Worm (Caenorhabditis elegans) whole organism, L4 larva: Measurements from ENCODE around the gene tofu-1.

Experiments
- D1046.2 ChIP-seq: fragments of 200-800 bp; sonication (Bioruptor generic); IDR thresholded peaks from 2 replicates; pipeline ENCODE4 v1.3.6; 2022; ENCODE audit warnings: missing genetic modification characterization, missing compliant biosample characterization
- F10B5.3 ChIP-seq: sonication (generic microtip); optimal IDR thresholded peaks from 2 replicates; lab custom pipeline; 2016; ENCODE audit warnings: mild to moderate bottlenecking, missing genetic modification characterization, missing compliant biosample characterization
- F37D6.2 ChIP-seq: sonication (generic microtip); optimal IDR thresholded peaks from 2 replicates; lab custom pipeline; 2016; ENCODE audit warnings: mild to moderate bottlenecking, missing genetic modification characterization, missing compliant biosample characterization
- F44E2.7 ChIP-seq: fragments of 200-800 bp; sonication (Bioruptor generic); IDR thresholded peaks from 2 replicates; pipeline ENCODE4 v2.1.2; 2022; ENCODE audit warnings: missing genetic modification characterization, missing compliant biosample characterization
- F49E8.2 ChIP-seq: sonication (generic microtip); optimal IDR thresholded peaks from 2 replicates; lab custom pipeline; 2016; ENCODE audit warnings: missing compliant biosample characterization, mild to moderate bottlenecking, missing genetic modification characterization, borderline replicate concordance
- T20F7.1 ChIP-seq: fragments of 200-800 bp; sonication (Bioruptor generic); optimal IDR thresholded peaks from 2 replicates; lab custom pipeline; 2018; ENCODE audit warnings: mild to moderate bottlenecking, missing genetic modification characterization, missing compliant biosample characterization
- T26A8.4 ChIP-seq: fragments of 200-800 bp; sonication (Bioruptor generic); IDR thresholded peaks from 2 replicates; pipeline ENCODE4 v1.3.6; 2022; ENCODE audit warnings: missing genetic modification characterization, missing compliant biosample characterization
- Y48G9A.11 ChIP-seq: fragments of 200-800 bp; sonication (Bioruptor generic); IDR thresholded peaks from 2 replicates; pipeline ENCODE4 v1.3.6; 2022; ENCODE audit warnings: missing genetic modification reagents, missing genetic modification characterization, missing compliant biosample characterization
- Y5F2A.4 ChIP-seq: fragments of 200-800 bp; sonication (Bioruptor generic); optimal IDR thresholded peaks from 2 replicates; lab custom pipeline; 2018; ENCODE audit warnings: mild to moderate bottlenecking, missing genetic modification characterization, missing compliant biosample characterization
- ceh-20 ChIP-seq: fragments of 200-800 bp; sonication (Bioruptor generic); IDR thresholded peaks from 2 replicates; pipeline ENCODE4 v1.3.6; 2022; ENCODE audit warnings: missing genetic modification reagents, missing genetic modification characterization, missing compliant biosample characterization
- ceh-32 ChIP-seq: sonication (generic microtip); optimal IDR thresholded peaks from 2 replicates; lab custom pipeline; 2016; ENCODE audit warnings: mild to moderate bottlenecking, missing genetic modification characterization, missing compliant biosample characterization; ENCODE audit not compliant: poor library complexity
- ces-1 ChIP-seq: fragments of 150-350 bp; sonication (generic microtip); optimal IDR thresholded peaks from 4 replicates; lab custom pipeline; 2014; ENCODE audit warnings: missing biosample characterization, missing genetic modification reagents, missing genetic modification characterization
- cey-2 ChIP-seq: sonication (generic microtip); optimal IDR thresholded peaks from 3 replicates; lab custom pipeline; 2017; ENCODE audit warnings: missing genetic modification characterization, mild to moderate bottlenecking, missing compliant biosample characterization, antibody characterized with exemption, borderline replicate concordance; ENCODE audit not compliant: insufficient read depth
- ctbp-1 ChIP-seq: fragments of 200-800 bp; sonication (Bioruptor generic); IDR thresholded peaks from 2 replicates; pipeline ENCODE4 v1.3.6; 2022; ENCODE audit warnings: missing genetic modification reagents, missing genetic modification characterization, missing compliant biosample characterization
- daf-12 ChIP-seq: fragments of 150-350 bp; optimal IDR thresholded peaks from 2 replicates; lab custom pipeline; 2014; ENCODE audit warnings: missing biosample characterization, missing genetic modification reagents, missing genetic modification characterization
- daf-19 ChIP-seq: fragments of 200-800 bp; sonication (Bioruptor generic); conservative IDR thresholded peaks from 2 replicates; pipeline ENCODE4 v1.3.6; 2022; ENCODE audit warnings: missing genetic modification characterization, missing compliant biosample characterization
- duxl-1 ChIP-seq: sonication (generic microtip); optimal IDR thresholded peaks from 2 replicates; lab custom pipeline; 2016; ENCODE audit warnings: mild to moderate bottlenecking, missing genetic modification characterization, moderate library complexity, missing compliant biosample characterization; ENCODE audit not compliant: poor library complexity
- egl-43 ChIP-seq: fragments of 200-800 bp; sonication (Bioruptor generic); IDR thresholded peaks from 2 replicates; pipeline ENCODE4 v1.3.6; 2022; ENCODE audit warnings: missing genetic modification reagents, missing genetic modification characterization, missing compliant biosample characterization
- hlh-11 ChIP-seq: fragments of 200-800 bp; sonication (Bioruptor generic); optimal IDR thresholded peaks from 2 replicates; lab custom pipeline; 2018; ENCODE audit warnings: mild to moderate bottlenecking, missing genetic modification characterization, missing compliant biosample characterization
- jun-1 ChIP-seq: fragments of 150-350 bp; optimal IDR thresholded peaks from 2 replicates; lab custom pipeline; 2014; ENCODE audit warnings: missing biosample characterization, missing genetic modification reagents, missing genetic modification characterization
- lin-1 ChIP-seq: fragments of 200-800 bp; sonication (Bioruptor generic); IDR thresholded peaks from 2 replicates; pipeline ENCODE4 v1.3.6; 2022; ENCODE audit warnings: missing genetic modification reagents, missing genetic modification characterization, missing compliant biosample characterization
- lin-13 ChIP-seq: fragments of 150-350 bp; optimal IDR thresholded peaks from 2 replicates; lab custom pipeline; 2014; ENCODE audit warnings: missing biosample characterization, missing genetic modification reagents, missing genetic modification characterization
- lin-15B ChIP-seq: fragments of 150-350 bp; sonication (generic microtip); optimal IDR thresholded peaks from 3 replicates; lab custom pipeline; 2014; ENCODE audit warnings: missing biosample characterization, missing genetic modification characterization
- lin-29 ChIP-seq: fragments of 200-800 bp; sonication (Bioruptor generic); IDR thresholded peaks from 2 replicates; pipeline ENCODE4 v1.3.6; 2022; ENCODE audit warnings: missing genetic modification reagents, missing genetic modification characterization, missing compliant biosample characterization
- lin-39 ChIP-seq: fragments of 150-350 bp; optimal IDR thresholded peaks from 2 replicates; lab custom pipeline; 2014; ENCODE audit warnings: missing biosample characterization, missing genetic modification reagents, missing genetic modification characterization
- lsy-2 ChIP-seq, 2 experiments: fragments of 150-350 bp in 1 of 2; sonication (generic microtip) in 1 of 2; optimal IDR thresholded peaks; 2 replicates each; lab custom pipeline; 2014 to 2017; ENCODE audit warnings: missing biosample characterization in 2 of 2, missing genetic modification characterization in 2 of 2
- madf-5 ChIP-seq, 2 experiments: fragments of 200-800 bp; sonication (Bioruptor generic); IDR thresholded peaks; 2 replicates each; pipeline ENCODE4 v1.3.6; 2022; ENCODE audit warnings: missing compliant biosample characterization in 2 of 2, missing genetic modification characterization in 2 of 2
- mdt-29 ChIP-seq: fragments of 200-800 bp; sonication (Bioruptor generic); IDR thresholded peaks from 2 replicates; pipeline ENCODE4 v1.3.6; 2022; ENCODE audit warnings: missing genetic modification reagents, missing genetic modification characterization, missing compliant biosample characterization
- mes-2 ChIP-seq: sonication (generic microtip); optimal IDR thresholded peaks from 2 replicates; lab custom pipeline; 2016; ENCODE audit warnings: missing genotype, mild to moderate bottlenecking, missing genetic modification characterization, missing compliant biosample characterization; ENCODE audit not compliant: poor library complexity, severe bottlenecking
- mxl-3 ChIP-seq: fragments of 200-800 bp; sonication (Bioruptor generic); optimal IDR thresholded peaks from 2 replicates; lab custom pipeline; 2018; ENCODE audit warnings: mild to moderate bottlenecking, missing genetic modification characterization, missing compliant biosample characterization
- nhr-10 ChIP-seq: fragments of 150-350 bp; optimal IDR thresholded peaks from 2 replicates; lab custom pipeline; 2014; ENCODE audit warnings: missing biosample characterization, missing genetic modification characterization
- nhr-11 ChIP-seq: fragments of 150-350 bp; optimal IDR thresholded peaks from 2 replicates; lab custom pipeline; 2014; ENCODE audit warnings: missing biosample characterization, missing genetic modification characterization
- nhr-111 ChIP-seq: fragments of 200-800 bp; sonication (Bioruptor generic); optimal IDR thresholded peaks from 2 replicates; lab custom pipeline; 2018; ENCODE audit warnings: mild to moderate bottlenecking, missing genetic modification characterization, missing compliant biosample characterization
- nhr-25 ChIP-seq: sonication (generic microtip); optimal IDR thresholded peaks from 2 replicates; lab custom pipeline; 2017; ENCODE audit warnings: missing genetic modification characterization, mild to moderate bottlenecking, missing compliant biosample characterization, antibody characterized with exemption, moderate library complexity, borderline replicate concordance; ENCODE audit not compliant: insufficient read depth
- nhr-28 ChIP-seq: fragments of 150-350 bp; optimal IDR thresholded peaks from 2 replicates; lab custom pipeline; 2014; ENCODE audit warnings: missing biosample characterization, missing genetic modification characterization
- nhr-41 ChIP-seq: fragments of 200-800 bp; sonication (Bioruptor generic); IDR thresholded peaks from 2 replicates; pipeline ENCODE4 v1.3.6; 2022; ENCODE audit warnings: missing genetic modification reagents, missing genetic modification characterization, missing compliant biosample characterization
- nhr-42 ChIP-seq: fragments of 200-800 bp; sonication (Bioruptor generic); IDR thresholded peaks from 2 replicates; pipeline ENCODE4 v1.3.6; 2022; ENCODE audit warnings: missing genetic modification characterization, missing compliant biosample characterization
- nhr-48 ChIP-seq: sonication (generic microtip); optimal IDR thresholded peaks from 2 replicates; lab custom pipeline; 2016; ENCODE audit warnings: mild to moderate bottlenecking, missing genetic modification characterization, missing compliant biosample characterization
- nhr-77 ChIP-seq: fragments of 150-350 bp; optimal IDR thresholded peaks from 2 replicates; lab custom pipeline; 2014; ENCODE audit warnings: missing biosample characterization, missing genetic modification characterization
- pha-4 ChIP-seq, 2 experiments: fragments of 150-350 bp in 1 of 2; fragments of 200-800 bp in 1 of 2; sonication (Bioruptor generic) in 1 of 2; IDR thresholded peaks in 1 of 2; optimal IDR thresholded peaks in 1 of 2; 2 replicates each; pipeline versions ENCODE4 v1.3.6 to Lab custom; 2014 to 2022; ENCODE audit warnings: missing genetic modification characterization in 2 of 2, missing genetic modification reagents in 2 of 2, missing biosample characterization in 1 of 2, missing compliant biosample characterization in 1 of 2
- saeg-2 ChIP-seq: fragments of 200-800 bp; sonication (Bioruptor generic); IDR thresholded peaks from 2 replicates; pipeline ENCODE4 v1.3.6; 2022; ENCODE audit warnings: missing genetic modification reagents, missing genetic modification characterization, missing compliant biosample characterization
- skn-1 ChIP-seq: fragments of 150-350 bp; optimal IDR thresholded peaks from 2 replicates; lab custom pipeline; 2014; ENCODE audit warnings: missing biosample characterization, missing genetic modification characterization
- snpc-1.2 ChIP-seq: fragments of 200-800 bp; sonication (Bioruptor generic); IDR thresholded peaks from 2 replicates; pipeline ENCODE4 v1.3.6; 2022; ENCODE audit warnings: missing genetic modification reagents, missing genetic modification characterization, missing compliant biosample characterization
- snpc-4 ChIP-seq: fragments of 150-350 bp; optimal IDR thresholded peaks from 2 replicates; lab custom pipeline; 2014; ENCODE audit warnings: missing biosample characterization, missing genetic modification characterization
- tag-97 ChIP-seq: fragments of 200-800 bp; sonication (Bioruptor generic); IDR thresholded peaks from 2 replicates; pipeline ENCODE4 v1.3.6; 2022; ENCODE audit warnings: missing genetic modification characterization, missing compliant biosample characterization
- unc-39 ChIP-seq: sonication (generic microtip); optimal IDR thresholded peaks from 2 replicates; lab custom pipeline; 2017; ENCODE audit warnings: missing biosample characterization, missing genetic modification characterization
- unc-62 ChIP-seq, 3 experiments: fragments of 150-350 bp in 1 of 3; sonication (generic microtip); optimal IDR thresholded peaks in 2 of 3; peaks in 1 of 3; 1 replicate in 1 of 3; 2 replicates in 2 of 3; lab custom pipeline; 2014 to 2017; ENCODE audit warnings: missing biosample characterization in 3 of 3, missing genetic modification characterization in 3 of 3, missing genetic modification reagents in 3 of 3, missing genotype in 1 of 3
- zag-1 ChIP-seq: fragments of 150-350 bp; optimal IDR thresholded peaks from 2 replicates; lab custom pipeline; 2014; ENCODE audit warnings: missing biosample characterization, missing genetic modification characterization
- zip-11 ChIP-seq: fragments of 200-800 bp; sonication (Bioruptor generic); IDR thresholded peaks from 2 replicates; pipeline ENCODE4 v1.3.6; 2022; ENCODE audit warnings: missing genetic modification characterization, missing compliant biosample characterization

tofu-1 gene

ce11 chrV:9970119-9970518 is 10.8 kb upstream of the tofu-1 start (continued):
- TF ChIP-seq lin-13 (GFP tag; lab: Kevin White, UChicago), result peak; percentile 60
- TF ChIP-seq nhr-10 (tag; lab: Kevin White, UChicago), result no peak
- TF ChIP-seq Y48G9A.11, result peak; percentile 85
- TF ChIP-seq unc-39 (tag; lab: Kevin White, UChicago), result no peak
- TF ChIP-seq zip-11 (GFP tag; lab: Robert Waterston, UW), result peak; percentile 91
- TF ChIP-seq skn-1, result no peak
- peak; percentile 92 for TF ChIP-seq nhr-42 (GFP tag; lab: Robert Waterston, UW)
- no peak for TF ChIP-seq lin-15B (tag; lab: Kevin White, UChicago)
- 0 out of 2 replicates have a peak, but pooled peaks have one; percentile 41 for TF ChIP-seq tag-97 (GFP tag; lab: Robert Waterston, UW)
- peak; percentile 79 for TF ChIP-seq nhr-48
- TF ChIP-seq snpc-1.2, result peak; percentile 93
- TF ChIP-seq ceh-32 (tag; lab: Kevin White, UChicago), result peak; percentile 13
- peak; percentile 86 for TF ChIP-seq daf-19
- TF ChIP-seq lin-1 (GFP tag; lab: Robert Waterston, UW), result peak; percentile 94
- no peak for TF ChIP-seq daf-12
- peak; percentile 98 for TF ChIP-seq F44E2.7
- peak; percentile 74; the same call in 1 of the 2 replicates for TF ChIP-seq mdt-29 (GFP tag; lab: Robert Waterston, UW)
- peak; percentile 90 for TF ChIP-seq D1046.2 (GFP tag; lab: Robert Waterston, UW)
- no peak for TF ChIP-seq unc-62 (GFP tag; optimal IDR thresholded peaks at IDR 0.05 in 1 of 2; lab: Kevin White, UChicago)
- TF ChIP-seq unc-62 (tag; optimal IDR thresholded peaks at IDR 0.05; lab: Kevin White, UChicago), result no peak
- TF ChIP-seq F49E8.2 (tag; lab: Kevin White, UChicago), result peak; percentile 83
- TF ChIP-seq snpc-4 (tag; lab: Kevin White, UChicago), result no peak
- peak; percentile 83 for TF ChIP-seq duxl-1
- TF ChIP-seq lsy-2 (tag; optimal IDR thresholded peaks at IDR 0.05; lab: Kevin White, UChicago), result peak in 1 of 2 experiments; percentile 58
- peak; percentile 71 for TF ChIP-seq mxl-3
- no peak for TF ChIP-seq nhr-25 (tag; lab: Kevin White, UChicago)
- TF ChIP-seq F10B5.3 (tag; lab: Kevin White, UChicago), result peak; percentile 80
- TF ChIP-seq nhr-111, result peak; percentile 94
- TF ChIP-seq T26A8.4 (GFP tag; lab: Robert Waterston, UW), result peak; percentile 92
- peak; percentile 86 for TF ChIP-seq ctbp-1 (GFP tag; lab: Robert Waterston, UW)
- peak; percentile 39 for TF ChIP-seq ces-1 (GFP tag; lab: Kevin White, UChicago)
- TF ChIP-seq nhr-41 (GFP tag; lab: Robert Waterston, UW), result peak; percentile 98
- TF ChIP-seq pha-4 (GFP tag; IDR thresholded peaks at IDR 0.05; lab: Robert Waterston, UW), result peak; percentile 96
- TF ChIP-seq pha-4 (tag; optimal IDR thresholded peaks at IDR 0.05; lab: Kevin White, UChicago), result no peak
- peak; percentile 89 for TF ChIP-seq mes-2 (tag; lab: Kevin White, UChicago)
- TF ChIP-seq hlh-11 (tag; lab: Kevin White, UChicago), result peak; percentile 69
- TF ChIP-seq zag-1 (tag; lab: Kevin White, UChicago), result no peak
- TF ChIP-seq lin-29, result peak; percentile 57; the same call in 1 of the 2 replicates
- no peak for TF ChIP-seq cey-2 (tag; lab: Kevin White, UChicago)
- no peak for TF ChIP-seq nhr-28
- peak; percentile 99 for TF ChIP-seq egl-43
- TF ChIP-seq nhr-77 (tag; lab: Kevin White, UChicago), result peak; percentile 22
- TF ChIP-seq nhr-11, result no peak
- no peak for TF ChIP-seq jun-1
- peak; percentile 89 to 97 for TF ChIP-seq madf-5 (GFP tag; IDR thresholded peaks at IDR 0.05; lab: Robert Waterston, UW)
- peak; percentile 65; the same call in 1 of the 2 replicates for TF ChIP-seq saeg-2 (GFP tag; lab: Robert Waterston, UW)
- TF ChIP-seq F37D6.2, result peak; percentile 79
- no peak for TF ChIP-seq lin-39 (tag; lab: Kevin White, UChicago)
- TF ChIP-seq ceh-20, result peak; percentile 83
- TF ChIP-seq T20F7.1 (GFP tag; lab: Kevin White, UChicago), result no peak
- peak; percentile 92 for TF ChIP-seq Y5F2A.4 (GFP tag; lab: Kevin White, UChicago)
